Worm (Caenorhabditis elegans) whole organism, L2 larva: Measurements from ENCODE around the gene acr-14.

Experiments
- C34F6.9 ChIP-seq: fragments of 150-350 bp; optimal IDR thresholded peaks from 2 replicates; lab custom pipeline; 2014; ENCODE audit warnings: missing biosample characterization, missing genetic modification characterization
- F13H6.1 ChIP-seq: sonication (generic microtip); optimal IDR thresholded peaks from 2 replicates; lab custom pipeline; 2016; ENCODE audit warnings: missing genetic modification characterization, missing compliant biosample characterization
- R02D3.7 ChIP-seq: fragments of 150-350 bp; optimal IDR thresholded peaks from 2 replicates; lab custom pipeline; 2014; ENCODE audit warnings: missing biosample characterization, missing genetic modification characterization
- Y55F3AM.14 ChIP-seq: fragments of 200-800 bp; sonication (Bioruptor generic); optimal IDR thresholded peaks from 2 replicates; lab custom pipeline; 2018; ENCODE audit warnings: mild to moderate bottlenecking, missing genetic modification characterization, missing compliant biosample characterization
- ZK546.5 ChIP-seq: sonication (generic microtip); optimal IDR thresholded peaks from 2 replicates; lab custom pipeline; 2017; ENCODE audit warnings: missing biosample characterization, missing genetic modification characterization
- alr-1 ChIP-seq: fragments of 150-350 bp; optimal IDR thresholded peaks from 2 replicates; lab custom pipeline; 2014; ENCODE audit warnings: missing biosample characterization, missing genetic modification characterization
- aly-2 ChIP-seq: fragments of 150-350 bp; optimal IDR thresholded peaks from 2 replicates; lab custom pipeline; 2014; ENCODE audit warnings: missing biosample characterization, missing genetic modification characterization
- ama-1 ChIP-seq: fragments of 150-350 bp; optimal IDR thresholded peaks from 2 replicates; lab custom pipeline; 2018; ENCODE audit warnings: inconsistent platforms
- blmp-1 ChIP-seq: sonication (generic microtip); optimal IDR thresholded peaks from 2 replicates; lab custom pipeline; 2017; ENCODE audit warnings: missing genetic modification characterization, mild to moderate bottlenecking, missing compliant biosample characterization, antibody characterized with exemption, moderate library complexity; ENCODE audit not compliant: insufficient read depth
- ceh-16 ChIP-seq: fragments of 150-350 bp; optimal IDR thresholded peaks from 2 replicates; lab custom pipeline; 2014; ENCODE audit warnings: missing biosample characterization, missing genetic modification characterization
- ceh-82 ChIP-seq: fragments of 150-350 bp; optimal IDR thresholded peaks from 2 replicates; lab custom pipeline; 2014; ENCODE audit warnings: missing biosample characterization, missing genetic modification characterization
- crh-2 ChIP-seq: sonication (generic microtip); optimal IDR thresholded peaks from 2 replicates; lab custom pipeline; 2017; ENCODE audit warnings: missing biosample characterization, missing genetic modification characterization
- dmd-4 ChIP-seq: sonication (generic microtip); optimal IDR thresholded peaks from 2 replicates; lab custom pipeline; 2017; ENCODE audit warnings: missing biosample characterization, missing genetic modification characterization
- egl-27 ChIP-seq: sonication (generic microtip); optimal IDR thresholded peaks from 3 replicates; lab custom pipeline; 2017; ENCODE audit warnings: missing biosample characterization, missing genetic modification reagents, missing genetic modification characterization
- elt-1 ChIP-seq: fragments of 150-350 bp; optimal IDR thresholded peaks from 2 replicates; lab custom pipeline; 2014; ENCODE audit warnings: missing biosample characterization, missing genetic modification characterization
- elt-3 ChIP-seq: sonication (generic microtip); optimal IDR thresholded peaks from 2 replicates; lab custom pipeline; 2017; ENCODE audit warnings: missing biosample characterization, missing genetic modification characterization
- fos-1 ChIP-seq: fragments of 150-350 bp; optimal IDR thresholded peaks from 2 replicates; lab custom pipeline; 2014; ENCODE audit warnings: missing biosample characterization, missing genetic modification characterization
- gmeb-1 ChIP-seq: fragments of 150-350 bp; optimal IDR thresholded peaks from 2 replicates; lab custom pipeline; 2014; ENCODE audit warnings: missing biosample characterization, missing genetic modification characterization
- lin-11 ChIP-seq: fragments of 150-350 bp; sonication (generic microtip); optimal IDR thresholded peaks from 2 replicates; lab custom pipeline; 2014; ENCODE audit warnings: missing biosample characterization, missing genetic modification characterization, inconsistent platforms, mixed read lengths
- lin-13 ChIP-seq: fragments of 150-350 bp; optimal IDR thresholded peaks from 2 replicates; lab custom pipeline; 2014; ENCODE audit warnings: missing biosample characterization, missing genetic modification reagents, missing genetic modification characterization
- lin-39 ChIP-seq: fragments of 150-350 bp; optimal IDR thresholded peaks from 2 replicates; lab custom pipeline; 2014; ENCODE audit warnings: missing biosample characterization, missing genetic modification reagents, missing genetic modification characterization
- lsy-2 ChIP-seq, 2 experiments: fragments of 150-350 bp in 1 of 2; sonication (generic microtip) in 1 of 2; optimal IDR thresholded peaks; 2 replicates each; lab custom pipeline; 2014 to 2017; ENCODE audit warnings: missing biosample characterization in 2 of 2, missing genetic modification characterization in 2 of 2
- mab-5 ChIP-seq: fragments of 150-350 bp; optimal IDR thresholded peaks from 2 replicates; lab custom pipeline; 2014; ENCODE audit warnings: missing biosample characterization, missing genetic modification characterization
- mbf-1 ChIP-seq: sonication (generic microtip); optimal IDR thresholded peaks from 2 replicates; lab custom pipeline; 2017; ENCODE audit warnings: missing biosample characterization, missing genetic modification characterization
- mdl-1 ChIP-seq, 2 experiments: fragments of 150-350 bp in 1 of 2; sonication (generic microtip) in 1 of 2; optimal IDR thresholded peaks; 2 replicates each; lab custom pipeline; 2017; ENCODE audit warnings: missing biosample characterization in 2 of 2, missing genetic modification characterization in 2 of 2
- nhr-10 ChIP-seq: sonication (generic microtip); optimal IDR thresholded peaks from 2 replicates; lab custom pipeline; 2017; ENCODE audit warnings: missing biosample characterization, missing genetic modification characterization
- nhr-11 ChIP-seq: fragments of 150-350 bp; optimal IDR thresholded peaks from 2 replicates; lab custom pipeline; 2014; ENCODE audit warnings: missing biosample characterization, missing genetic modification characterization
- nhr-12 ChIP-seq: fragments of 150-350 bp; optimal IDR thresholded peaks from 2 replicates; lab custom pipeline; 2014; ENCODE audit warnings: missing biosample characterization, missing genetic modification characterization
- nhr-129 ChIP-seq: fragments of 150-350 bp; optimal IDR thresholded peaks from 2 replicates; lab custom pipeline; 2014; ENCODE audit warnings: missing biosample characterization, missing genetic modification characterization
- nhr-21 ChIP-seq: fragments of 150-350 bp; optimal IDR thresholded peaks from 2 replicates; lab custom pipeline; 2014; ENCODE audit warnings: missing biosample characterization, missing genetic modification characterization
- nhr-23 ChIP-seq: fragments of 150-350 bp; optimal IDR thresholded peaks from 2 replicates; lab custom pipeline; 2014; ENCODE audit warnings: missing biosample characterization, missing genetic modification reagents, missing genetic modification characterization
- nhr-237 ChIP-seq: fragments of 150-350 bp; optimal IDR thresholded peaks from 2 replicates; lab custom pipeline; 2014; ENCODE audit warnings: missing biosample characterization, missing genetic modification characterization
- nhr-25 ChIP-seq: fragments of 150-350 bp; sonication (generic microtip); optimal IDR thresholded peaks from 3 replicates; lab custom pipeline; 2014; ENCODE audit warnings: missing biosample characterization, missing genetic modification characterization
- nhr-6 ChIP-seq: fragments of 150-350 bp; optimal IDR thresholded peaks from 2 replicates; lab custom pipeline; 2014; ENCODE audit warnings: missing biosample characterization, missing genetic modification characterization
- nhr-77 ChIP-seq: fragments of 150-350 bp; optimal IDR thresholded peaks from 2 replicates; lab custom pipeline; 2014; ENCODE audit warnings: missing biosample characterization, missing genetic modification characterization
- peb-1 ChIP-seq: fragments of 150-350 bp; optimal IDR thresholded peaks from 2 replicates; lab custom pipeline; 2014; ENCODE audit warnings: missing biosample characterization, missing genetic modification characterization
- sem-4 ChIP-seq: fragments of 150-350 bp; optimal IDR thresholded peaks from 2 replicates; lab custom pipeline; 2014; ENCODE audit warnings: missing biosample characterization, missing genetic modification reagents, missing genetic modification characterization
- skn-1 ChIP-seq: sonication (generic microtip); optimal IDR thresholded peaks from 2 replicates; lab custom pipeline; 2017; ENCODE audit warnings: missing biosample characterization, missing genetic modification characterization
- sma-3 ChIP-seq: sonication (generic microtip); optimal IDR thresholded peaks from 2 replicates; lab custom pipeline; 2016; ENCODE audit warnings: missing genetic modification reagents, missing genetic modification characterization, missing compliant biosample characterization
- sma-9 ChIP-seq, 2 experiments: fragments of 150-350 bp in 1 of 2; sonication (generic microtip) in 1 of 2; optimal IDR thresholded peaks; 2 replicates each; lab custom pipeline; 2014 to 2016; ENCODE audit warnings: missing genetic modification characterization in 2 of 2, mild to moderate bottlenecking in 1 of 2, missing biosample characterization in 1 of 2, missing compliant biosample characterization in 1 of 2, missing genetic modification reagents in 1 of 2, moderate library complexity in 1 of 2
- snpc-4 ChIP-seq: fragments of 150-350 bp; optimal IDR thresholded peaks from 2 replicates; lab custom pipeline; 2014; ENCODE audit warnings: missing biosample characterization, missing genetic modification characterization
- unc-39 ChIP-seq: fragments of 150-350 bp; optimal IDR thresholded peaks from 2 replicates; lab custom pipeline; 2014; ENCODE audit warnings: missing biosample characterization, missing genetic modification characterization
- unc-55 ChIP-seq: fragments of 150-350 bp; sonication (generic microtip); optimal IDR thresholded peaks from 3 replicates; lab custom pipeline; 2014; ENCODE audit warnings: missing biosample characterization, missing genetic modification reagents, missing genetic modification characterization
- unc-62 ChIP-seq: fragments of 150-350 bp; optimal IDR thresholded peaks from 2 replicates; lab custom pipeline; 2014; ENCODE audit warnings: missing biosample characterization, missing genetic modification reagents, missing genetic modification characterization
- zag-1 ChIP-seq: fragments of 150-350 bp; optimal IDR thresholded peaks from 2 replicates; lab custom pipeline; 2014; ENCODE audit warnings: missing biosample characterization, missing genetic modification characterization
- ztf-1 ChIP-seq: fragments of 200-800 bp; sonication (Bioruptor generic); conservative IDR thresholded peaks from 2 replicates; pipeline ENCODE4 v1.3.6; 2022; ENCODE audit warnings: missing genetic modification characterization, missing compliant biosample characterization
- ztf-11 ChIP-seq: sonication (generic microtip); optimal IDR thresholded peaks from 2 replicates; lab custom pipeline; 2017; ENCODE audit warnings: missing biosample characterization, missing genetic modification characterization
- ztf-4 ChIP-seq: fragments of 150-350 bp; optimal IDR thresholded peaks from 2 replicates; lab custom pipeline; 2014; ENCODE audit warnings: missing biosample characterization, missing genetic modification characterization

acr-14 gene

ce11 chrII:8126617-8127016, 50.4 kb downstream of the acr-14 start:
- TF ChIP-seq nhr-23 (tag; lab: Kevin White, UChicago) (no peak), nhr-21 (tag; lab: Kevin White, UChicago) (no peak), sma-9 (GFP tag; optimal IDR thresholded peaks at IDR 0.05; lab: Kevin White, UChicago) (peak; percentile 66), sma-9 (tag; optimal IDR thresholded peaks at IDR 0.05; lab: Kevin White, UChicago) (no peak)
- TF ChIP-seq, all 48 proteins: peak for 1

- TF ChIP-seq gmeb-1, result no peak
- TF ChIP-seq egl-27 (tag; lab: Kevin White, UChicago), result no peak
- TF ChIP-seq nhr-6 (tag; lab: Kevin White, UChicago), result no peak
- no peak for TF ChIP-seq elt-3 (tag; lab: Kevin White, UChicago)
- TF ChIP-seq elt-1 (tag; lab: Kevin White, UChicago), result no peak
- TF ChIP-seq R02D3.7 (tag; lab: Kevin White, UChicago), result no peak
- TF ChIP-seq mab-5 (tag; lab: Kevin White, UChicago), result peak; percentile 28
- TF ChIP-seq unc-39 (tag; lab: Kevin White, UChicago), result no peak
- no peak for TF ChIP-seq ZK546.5 (tag; lab: Kevin White, UChicago)
- no peak for TF ChIP-seq unc-62 (GFP tag; lab: Kevin White, UChicago)
- TF ChIP-seq nhr-21 (tag; lab: Kevin White, UChicago), result peak; percentile 8
- no peak for TF ChIP-seq ceh-82 (tag; lab: Kevin White, UChicago)
- TF ChIP-seq nhr-10 (tag; lab: Kevin White, UChicago), result no peak
- peak; percentile 39 to 54 for TF ChIP-seq mdl-1 (tag; optimal IDR thresholded peaks at IDR 0.05; lab: Kevin White, UChicago)
- TF ChIP-seq ztf-4 (tag; lab: Kevin White, UChicago), result no peak
- no peak for TF ChIP-seq peb-1 (tag; lab: Kevin White, UChicago)
- no peak for TF ChIP-seq sma-3 (GFP tag; lab: Kevin White, UChicago)
- no peak for TF ChIP-seq nhr-12 (tag; lab: Kevin White, UChicago)
- TF ChIP-seq skn-1 (tag; lab: Kevin White, UChicago), result no peak
- no peak for TF ChIP-seq blmp-1 (tag; lab: Kevin White, UChicago)
- TF ChIP-seq C34F6.9 (tag; lab: Kevin White, UChicago), result peak; percentile 55
- TF ChIP-seq snpc-4, result no peak
- TF ChIP-seq unc-55 (GFP tag; lab: Kevin White, UChicago), result peak; percentile 70
- TF ChIP-seq ceh-16, result no peak
- TF ChIP-seq dmd-4 (tag; lab: Kevin White, UChicago), result no peak
- TF ChIP-seq zag-1, result peak; percentile 55
- peak; percentile 22 for TF ChIP-seq nhr-25 (tag; lab: Kevin White, UChicago)
- TF ChIP-seq nhr-129, result peak; percentile 45
- no peak for TF ChIP-seq ama-1 (lab: Kevin White, UChicago)
- peak; percentile 66 for TF ChIP-seq sem-4
- no peak for TF ChIP-seq nhr-237 (tag; lab: Kevin White, UChicago)
- TF ChIP-seq Y55F3AM.14 (GFP tag; lab: Kevin White, UChicago), result peak; percentile 6
- TF ChIP-seq aly-2, result no peak
- TF ChIP-seq lin-39 (tag; lab: Kevin White, UChicago), result no peak
- no peak for TF ChIP-seq mbf-1 (tag; lab: Kevin White, UChicago)
- peak; percentile 70 for TF ChIP-seq fos-1 (tag; lab: Kevin White, UChicago)
- TF ChIP-seq ztf-11, result no peak
- no peak for TF ChIP-seq nhr-23 (tag; lab: Kevin White, UChicago)
- no peak for TF ChIP-seq ztf-1 (GFP tag; lab: Robert Waterston, UW)
- TF ChIP-seq alr-1 (tag; lab: Kevin White, UChicago), result no peak
- peak in 1 of 2 experiments; percentile 69 for TF ChIP-seq lsy-2 (tag; optimal IDR thresholded peaks at IDR 0.05; lab: Kevin White, UChicago)
- TF ChIP-seq nhr-11 (tag; lab: Kevin White, UChicago), result no peak
- no peak for TF ChIP-seq nhr-77
- TF ChIP-seq lin-13 (GFP tag; lab: Kevin White, UChicago), result peak; percentile 18
- peak; percentile 31 for TF ChIP-seq F13H6.1 (tag; lab: Kevin White, UChicago)
- peak; percentile 26 for TF ChIP-seq lin-11 (tag; lab: Kevin White, UChicago)
- peak; percentile 36 for TF ChIP-seq sma-9 (GFP tag; optimal IDR thresholded peaks at IDR 0.05; lab: Kevin White, UChicago)
- TF ChIP-seq sma-9 (tag; optimal IDR thresholded peaks at IDR 0.05; lab: Kevin White, UChicago), result no peak
- TF ChIP-seq crh-2, result peak; percentile 89
These were observed 50.9 kb downstream of the acr-14 start for ce11 chrII:8126132-8126531.
